Worm (Caenorhabditis elegans) whole organism, L1 larva: ENCODE results near the gene tba-7.

Experiments used
- C34B4.2 ChIP-seq: sonication (generic microtip); optimal IDR thresholded peaks from 2 replicates; lab custom pipeline; 2017; ENCODE audit warnings: mild to moderate bottlenecking, missing genetic modification characterization, missing compliant biosample characterization
- F16B12.6 ChIP-seq: fragments of 150-350 bp; optimal IDR thresholded peaks from 2 replicates; lab custom pipeline; 2014; ENCODE audit warnings: missing biosample characterization, missing genetic modification characterization
- ama-1 ChIP-seq: fragments of 150-350 bp; optimal IDR thresholded peaks from 2 replicates; lab custom pipeline; 2014
- hlh-4 ChIP-seq: sonication (generic microtip); optimal IDR thresholded peaks from 2 replicates; lab custom pipeline; 2016; ENCODE audit warnings: mild to moderate bottlenecking, missing genetic modification characterization, missing compliant biosample characterization
- lin-35 ChIP-seq, 2 experiments: fragments of 150-350 bp; optimal IDR thresholded peaks; 2 replicates each; lab custom pipeline; 2014; ENCODE audit warnings: missing biosample characterization in 2 of 2, missing genetic modification characterization in 2 of 2, missing genetic modification reagents in 2 of 2
- nhr-11 ChIP-seq: fragments of 150-350 bp; optimal IDR thresholded peaks from 2 replicates; lab custom pipeline; 2014; ENCODE audit warnings: missing biosample characterization, missing genetic modification characterization
- nhr-77 ChIP-seq: fragments of 150-350 bp; optimal IDR thresholded peaks from 2 replicates; lab custom pipeline; 2014; ENCODE audit warnings: missing biosample characterization, missing genetic modification characterization
- pqm-1 ChIP-seq: sonication (generic microtip); optimal IDR thresholded peaks from 3 replicates; lab custom pipeline; 2017; ENCODE audit warnings: missing biosample characterization, missing genetic modification characterization
- skn-1 ChIP-seq: fragments of 150-350 bp; optimal IDR thresholded peaks from 2 replicates; lab custom pipeline; 2014; ENCODE audit warnings: missing biosample characterization, missing genetic modification characterization

DNA sequence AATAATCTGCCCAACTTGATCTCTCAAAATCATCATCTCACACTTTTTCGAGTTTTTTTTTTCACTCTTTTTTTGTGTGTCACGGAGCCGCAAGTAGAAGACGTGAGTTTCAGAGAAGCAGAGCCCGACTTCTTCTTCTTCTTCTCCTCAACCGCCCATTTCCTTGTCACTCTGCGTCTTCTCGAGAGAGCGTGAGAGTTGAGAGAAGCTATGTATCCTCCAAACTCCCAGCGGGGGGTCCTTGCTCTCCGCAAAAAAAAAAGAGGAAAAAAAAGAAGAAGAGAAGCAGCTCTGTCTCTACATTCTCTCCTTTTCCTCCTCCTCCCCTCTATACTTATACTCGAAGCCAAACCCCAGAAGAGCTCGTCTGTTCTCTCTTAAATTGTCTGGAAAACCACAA lies 37.2 kb downstream of the tba-7 start:
- TF ChIP-seq pqm-1 (tag; lab: Kevin White, UChicago): no peak
- TF ChIP-seq nhr-77 (tag; lab: Kevin White, UChicago): no peak
- no peak for TF ChIP-seq hlh-4 (tag; lab: Kevin White, UChicago)
- TF ChIP-seq ama-1 (lab: Kevin White, UChicago): no peak
- TF ChIP-seq skn-1 (tag; lab: Kevin White, UChicago): peak; percentile 20
- TF ChIP-seq lin-35 (GFP tag; optimal IDR thresholded peaks at IDR 0.05; lab: Kevin White, UChicago): peak in 1 of 2 experiments; percentile 35
- TF ChIP-seq nhr-11 (tag; lab: Kevin White, UChicago): no peak
- no peak for TF ChIP-seq F16B12.6 (tag; lab: Kevin White, UChicago)
- TF ChIP-seq C34B4.2 (tag; lab: Kevin White, UChicago): no peak
